Fruit fly (Drosophila melanogaster): ENCODE results near the gene CG14722.

CG14722 gene

DNA sequence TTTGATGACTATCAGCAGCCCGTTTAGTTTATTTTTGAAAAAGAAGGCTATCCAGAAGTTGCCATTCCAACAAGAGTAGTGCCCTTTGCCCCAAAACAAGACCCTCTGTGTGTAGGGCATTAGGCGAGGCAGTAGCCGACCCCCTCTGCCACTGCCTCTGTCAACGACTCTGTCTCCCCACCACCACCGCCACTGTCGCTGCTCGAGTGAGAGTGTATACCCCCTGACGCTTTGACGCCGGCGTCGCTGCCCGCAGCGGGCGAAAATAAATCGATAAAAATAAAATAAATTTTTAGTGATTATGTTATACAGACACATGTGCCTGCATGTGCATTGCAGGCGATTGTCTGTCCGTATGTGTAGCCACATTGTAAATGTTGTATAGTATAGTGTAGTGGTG, 35.4 kb downstream of the CG14722 start (continued):
- TF ChIP-seq CG10431 (GFP tag; optimal IDR thresholded peaks at IDR 0.05) = no peak
- 0 out of 2 replicates have a peak, but pooled peaks have one; percentile 19 for TF ChIP-seq slbo (GFP tag; IDR thresholded peaks at IDR 0.05)
- TF ChIP-seq CG3065 (GFP tag; optimal IDR thresholded peaks at IDR 0.05) = no peak
- TF ChIP-seq rib (GFP tag; IDR thresholded peaks at IDR 0.05) = no peak
- TF ChIP-seq CG8359 (GFP tag; optimal IDR thresholded peaks at IDR 0.05; ENCODE audit: borderline replicate concordance) = no peak
- TF ChIP-seq zf30C (GFP tag; optimal IDR thresholded peaks at IDR 0.05) = peak; percentile 15
- no peak for TF ChIP-seq ind (GFP tag; optimal IDR thresholded peaks at IDR 0.05)
- no peak for TF ChIP-seq Atf-2 (GFP tag; optimal IDR thresholded peaks at IDR 0.05)
- TF ChIP-seq dan (GFP tag; IDR thresholded peaks at IDR 0.05) = no peak
- no peak for TF ChIP-seq CG4730 (GFP tag; IDR thresholded peaks at IDR 0.05)
- TF ChIP-seq CG1233 (GFP tag; optimal IDR thresholded peaks at IDR 0.05) = no peak
- peak; percentile 11 for TF ChIP-seq CG1603 (tag; optimal IDR thresholded peaks at IDR 0.05)
- 0 out of 4 replicates have a peak, but pooled peaks have one; percentile 42 for TF ChIP-seq chinmo (GFP tag; IDR thresholded peaks at IDR 0.05; ENCODE audit: partially characterized antibody)
- TF ChIP-seq fru (optimal IDR thresholded peaks at IDR 0.05) = no peak
- no peak for TF ChIP-seq CG5180 (GFP tag; optimal IDR thresholded peaks at IDR 0.05)
- no peak for TF ChIP-seq B-H1 (GFP tag; IDR thresholded peaks at IDR 0.05)
- TF ChIP-seq sens (GFP tag) = peak; percentile 54
- no peak for TF ChIP-seq CG5245 (GFP tag; optimal IDR thresholded peaks at IDR 0.05)
- TF ChIP-seq CG7987 (GFP tag; optimal IDR thresholded peaks at IDR 0.05) = no peak
- peak; percentile 91 for TF ChIP-seq crol (GFP tag; IDR thresholded peaks at IDR 0.05)
- no peak; the same call in 1 of the 2 replicates for TF ChIP-seq CG14014 (GFP tag; IDR thresholded peaks at IDR 0.05)
- no peak for TF ChIP-seq CG31224 (GFP tag; IDR thresholded peaks at IDR 0.05)
- no peak for TF ChIP-seq hkb (optimal IDR thresholded peaks at IDR 0.05)
- TF ChIP-seq hkb (GFP tag; IDR thresholded peaks at IDR 0.05) = peak; percentile 30; the same call in 1 of the 2 replicates
- TF ChIP-seq CG17359 (tag; optimal IDR thresholded peaks at IDR 0.05) = peak; percentile 8
- no peak for TF ChIP-seq CG15011 (GFP tag; optimal IDR thresholded peaks at IDR 0.05)
- TF ChIP-seq CG8281 (tag; optimal IDR thresholded peaks at IDR 0.05) = no peak
- no peak for TF ChIP-seq en (GFP tag; optimal IDR thresholded peaks at IDR 0.05)
- no peak for TF ChIP-seq CG9932 (GFP tag; IDR thresholded peaks at IDR 0.05)
- TF ChIP-seq CG8388 (GFP tag; optimal IDR thresholded peaks at IDR 0.05) = no peak
- peak; percentile 0 for TF ChIP-seq jumu (GFP tag; optimal IDR thresholded peaks at IDR 0.05)
- no peak for TF ChIP-seq shn (GFP tag; optimal IDR thresholded peaks at IDR 0.05)
- TF ChIP-seq CG12071 (GFP tag; optimal IDR thresholded peaks at IDR 0.05) = peak; percentile 4
- TF ChIP-seq CG16815 (GFP tag; optimal IDR thresholded peaks at IDR 0.05) = no peak
- no peak for TF ChIP-seq Fer1 (GFP tag; optimal IDR thresholded peaks at IDR 0.05)
- no peak for TF ChIP-seq CG6689 (GFP tag; IDR thresholded peaks at IDR 0.05)
- TF ChIP-seq Sry-β (GFP tag; optimal IDR thresholded peaks at IDR 0.05) = no peak
- TF ChIP-seq Lim3 (GFP tag; IDR thresholded peaks at IDR 0.05) = no peak
- no peak for TF ChIP-seq nerfin-1 (tag; optimal IDR thresholded peaks at IDR 0.05)
- TF ChIP-seq knrl (GFP tag; IDR thresholded peaks at IDR 0.05; ENCODE audit: partially characterized antibody) = no peak
- no peak for TF ChIP-seq stc (GFP tag; IDR thresholded peaks at IDR 0.05)
- TF ChIP-seq CG1529 (GFP tag; optimal IDR thresholded peaks at IDR 0.05) = no peak
- no peak for TF ChIP-seq gt (GFP tag; IDR thresholded peaks at IDR 0.05)
- TF ChIP-seq pnt (GFP tag; optimal IDR thresholded peaks at IDR 0.05) = no peak
- TF ChIP-seq CG15269 (tag; optimal IDR thresholded peaks at IDR 0.05) = no peak
- no peak for TF ChIP-seq HLH4C (GFP tag; IDR thresholded peaks at IDR 0.05; ENCODE audit: partially characterized antibody)
- TF ChIP-seq MESR4 (GFP tag; optimal IDR thresholded peaks at IDR 0.05) = no peak
- TF ChIP-seq D (optimal IDR thresholded peaks at IDR 0.05) = no peak
- no peak for TF ChIP-seq D (GFP tag; optimal IDR thresholded peaks at IDR 0.05)
- TF ChIP-seq gsb-n (tag; optimal IDR thresholded peaks at IDR 0.05) = no peak
- peak in 1 of 2 experiments; percentile 23 for TF ChIP-seq Pdp1 (GFP tag; optimal IDR thresholded peaks at IDR 0.05)
- no peak for TF ChIP-seq CoRest (tag; optimal IDR thresholded peaks at IDR 0.05)
